Fruit fly (Drosophila melanogaster) whole organism, larva: Measurements from ENCODE around the gene CG14111.

Experiments
- noc ChIP-seq: fragments of 200-800 bp; sonication (Bioruptor generic); optimal IDR thresholded peaks from 3 replicates; lab custom pipeline; 2019; ENCODE audit warnings: missing biosample characterization, mild to moderate bottlenecking, missing genetic modification characterization, moderate library complexity

The CG14111 gene

DNA sequence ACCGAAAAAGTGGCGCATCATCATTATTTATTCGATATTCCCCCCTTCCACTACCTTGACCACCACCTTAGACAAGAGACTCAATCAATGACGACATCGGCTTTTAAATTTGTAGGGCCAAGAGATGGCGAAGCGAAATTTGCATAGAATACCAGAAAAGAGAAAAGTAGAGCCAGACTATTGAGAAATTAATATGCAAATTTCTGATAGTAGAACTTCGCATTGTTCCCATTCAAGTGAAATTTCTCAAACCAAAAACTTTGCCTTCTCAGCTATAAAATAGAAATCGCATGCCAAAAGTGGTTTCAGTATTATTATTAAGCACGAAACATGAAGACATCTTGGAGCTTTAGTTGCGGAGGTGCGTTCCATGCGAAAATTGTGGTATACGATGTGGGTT lies at the start of gene CG14111:
TSS of gene CG14111 (plus strand) at position 301 of the 400 bp plus-strand sequence.
- TF ChIP-seq noc = no peak

DNA sequence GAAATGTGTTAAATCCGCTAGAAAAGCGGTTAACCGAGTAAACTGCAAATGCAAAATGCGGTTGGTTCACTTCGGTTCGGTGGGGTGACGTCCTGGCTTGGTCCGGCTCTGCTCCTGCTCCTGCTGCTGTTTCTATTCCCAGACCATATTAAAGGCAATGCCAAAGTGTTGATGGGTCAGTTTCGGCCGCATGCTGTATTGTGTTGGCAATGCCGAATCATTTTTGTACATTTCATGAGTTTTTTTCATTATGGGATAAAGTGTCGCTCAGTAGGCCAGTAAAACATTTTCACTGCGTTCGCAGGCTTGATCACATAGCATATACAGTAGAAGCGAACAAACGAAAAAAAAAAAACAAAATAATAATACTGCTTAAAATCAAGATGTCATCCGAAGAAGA lies 48.9 kb upstream of the CG14111 start, which contains the start of gene CG14113:
TSS of gene CG14113 (plus strand) at position 301 of the 400 bp plus-strand sequence.
- TF ChIP-seq noc = no peak

DNA sequence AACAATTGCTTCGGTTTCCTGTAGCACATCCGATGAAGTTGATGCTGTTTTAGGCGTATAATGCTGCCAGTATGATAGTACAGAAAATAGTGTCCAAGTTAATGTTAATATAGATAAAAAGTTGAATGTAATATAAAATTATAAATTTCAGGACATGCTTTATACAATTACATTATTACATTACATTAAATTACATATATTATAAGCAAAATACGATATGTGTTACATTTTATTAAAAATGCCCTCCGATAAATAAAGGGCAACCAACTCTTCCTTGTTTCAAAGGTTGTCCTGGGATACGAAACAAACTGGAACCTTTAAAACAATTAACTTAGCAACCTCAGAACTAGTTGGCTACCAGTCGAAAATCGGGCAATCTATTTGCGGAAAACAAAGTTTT lies 29.0 kb upstream of the CG14111 start, which contains the start of gene CG17687:
TSS of gene CG17687 (plus strand) at position 301 of the 400 bp plus-strand sequence.
- TF ChIP-seq noc = no peak

DNA sequence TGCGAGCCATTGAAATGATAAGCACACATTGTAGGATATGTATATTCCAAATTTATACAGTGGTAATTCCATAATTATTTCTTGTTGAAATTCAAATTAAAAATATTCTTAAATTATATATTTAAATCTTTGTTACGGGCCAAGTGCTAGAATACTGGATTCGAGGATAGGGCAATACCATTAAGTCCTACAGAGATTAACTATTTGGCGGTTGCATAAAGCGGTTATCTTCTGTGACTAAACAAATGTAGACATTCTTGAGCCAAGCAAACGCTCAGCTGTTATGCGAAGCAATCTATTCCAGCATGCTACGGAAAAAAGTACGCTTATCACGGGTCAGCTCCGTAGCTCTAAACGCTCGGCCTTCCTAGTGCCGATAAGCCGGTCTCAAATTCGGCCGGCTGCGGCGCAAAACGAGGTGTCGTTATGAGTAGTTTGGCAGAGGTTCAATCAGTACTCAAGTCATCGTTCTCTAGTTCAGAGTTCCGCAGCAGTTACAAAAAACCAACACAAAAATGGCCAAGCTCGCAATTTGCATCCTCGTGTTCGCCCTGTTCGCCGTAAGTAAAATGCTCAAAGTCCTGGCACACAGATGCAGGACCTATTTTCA lies 21.6 kb upstream of the CG14111 start, which contains the start of gene Nplp2:
TSS of gene Nplp2 (plus strand) at position 293 of the 610 bp plus-strand sequence.
- peak; percentile 85 for TF ChIP-seq noc

DNA sequence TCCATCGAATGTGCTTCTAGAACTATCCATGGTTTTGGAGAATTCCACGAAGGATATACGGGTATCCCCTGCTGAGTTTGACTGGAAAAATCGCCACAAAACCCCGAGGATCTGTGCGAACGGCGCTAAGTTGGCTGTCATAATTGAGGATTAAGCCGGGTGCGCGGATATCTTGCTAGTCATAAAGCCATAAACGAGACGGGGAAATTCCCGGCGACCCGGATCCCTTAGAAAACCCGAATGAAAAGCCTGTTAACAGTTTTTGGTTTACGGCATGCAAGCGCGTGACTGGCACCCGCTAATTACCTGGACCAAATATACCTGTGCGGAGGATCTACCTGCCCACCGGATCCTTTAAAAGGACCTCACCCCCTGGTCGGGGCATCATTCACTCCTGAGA lies 445 bp downstream of the CG14111 start, which contains the start of gene SNCF:
TSS of gene SNCF (plus strand) at position 382 of the 400 bp plus-strand sequence.
- no peak for TF ChIP-seq noc

DNA sequence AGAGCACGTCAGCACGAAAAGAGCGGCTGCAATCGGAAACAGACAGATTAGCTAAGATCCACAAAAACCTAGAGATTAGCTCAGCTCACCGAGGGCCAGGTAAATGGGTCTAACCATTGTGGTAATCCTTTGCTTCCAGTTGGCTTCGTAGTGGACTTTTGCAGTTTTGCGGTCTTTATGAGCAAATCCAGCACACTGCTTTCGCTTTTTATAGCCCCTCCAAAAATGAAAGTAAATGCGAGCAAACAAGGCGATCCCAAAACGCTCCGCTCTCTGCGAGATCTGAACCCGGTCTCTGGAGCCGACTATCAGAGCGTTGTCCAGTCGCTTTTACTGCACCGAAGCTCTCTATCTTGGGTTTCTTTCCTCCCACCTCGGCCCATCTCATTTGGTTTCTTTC lies 3.4 kb downstream of the CG14111 start, which contains the start of gene CG14107:
TSS of gene CG14107 (minus strand) at position 187 of the 400 bp plus-strand sequence.
- TF ChIP-seq noc = no peak

DNA sequence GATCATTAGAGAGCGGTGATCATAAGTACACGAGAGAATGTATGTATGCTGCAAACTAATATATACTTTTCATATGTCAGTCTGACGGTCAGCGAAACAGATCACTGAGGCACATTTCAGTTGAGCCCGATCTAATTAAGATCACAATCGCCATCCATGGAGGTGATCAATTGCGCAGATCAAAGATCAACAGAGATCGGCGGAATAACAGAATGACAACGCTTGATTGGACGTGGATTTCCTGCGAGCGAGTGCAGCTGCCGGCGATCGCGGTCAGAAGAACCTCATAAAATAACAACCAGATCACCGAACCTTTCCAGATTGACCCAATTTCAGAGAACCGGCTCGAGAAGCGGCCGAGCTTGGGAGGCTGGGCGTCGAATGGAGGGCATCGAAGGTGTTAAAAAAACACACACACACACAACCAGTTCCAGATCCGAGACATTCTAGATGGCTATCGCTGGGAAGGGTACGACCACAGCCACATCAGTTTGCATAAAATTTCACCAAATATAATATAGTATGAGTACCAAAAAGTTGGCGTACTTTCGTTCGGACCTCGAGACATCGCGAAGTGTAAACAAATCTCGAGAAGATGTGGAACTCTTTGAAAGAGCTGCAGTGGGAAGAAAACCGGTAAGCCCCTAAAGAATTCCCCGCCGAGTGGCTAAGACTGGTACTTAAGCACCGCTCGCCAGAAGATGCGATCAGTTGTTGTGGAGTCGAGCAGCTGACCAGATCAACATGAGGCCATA lies 4.5 kb downstream of the CG14111 start, which contains the start of gene ImpL1:
TSS of gene ImpL1 (plus strand) at position 705 of the 755 bp plus-strand sequence.
- TF ChIP-seq noc = no peak

DNA sequence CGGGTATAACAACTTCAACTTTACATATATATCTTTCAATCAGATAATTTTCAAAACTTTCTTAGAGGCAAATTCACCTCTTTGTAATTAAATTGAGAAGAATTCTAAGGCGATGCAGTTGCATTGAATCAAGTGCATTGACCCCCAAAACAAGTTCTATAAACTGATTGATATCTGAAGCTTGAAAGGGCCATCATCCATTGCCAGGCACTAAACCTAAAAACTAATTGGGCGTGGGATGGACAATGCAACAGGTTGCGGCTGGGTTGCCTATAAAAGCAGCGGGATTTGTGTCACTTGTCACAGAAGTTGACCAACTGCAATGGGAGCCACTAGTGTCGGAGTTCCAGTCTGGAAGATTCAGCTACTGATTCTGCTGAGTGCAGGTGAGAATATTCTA lies 6.7 kb downstream of the CG14111 start, which contains the start of gene CG14110:
TSS of gene CG14110 (plus strand) at position 301 of the 400 bp plus-strand sequence.
- no peak for TF ChIP-seq noc

DNA sequence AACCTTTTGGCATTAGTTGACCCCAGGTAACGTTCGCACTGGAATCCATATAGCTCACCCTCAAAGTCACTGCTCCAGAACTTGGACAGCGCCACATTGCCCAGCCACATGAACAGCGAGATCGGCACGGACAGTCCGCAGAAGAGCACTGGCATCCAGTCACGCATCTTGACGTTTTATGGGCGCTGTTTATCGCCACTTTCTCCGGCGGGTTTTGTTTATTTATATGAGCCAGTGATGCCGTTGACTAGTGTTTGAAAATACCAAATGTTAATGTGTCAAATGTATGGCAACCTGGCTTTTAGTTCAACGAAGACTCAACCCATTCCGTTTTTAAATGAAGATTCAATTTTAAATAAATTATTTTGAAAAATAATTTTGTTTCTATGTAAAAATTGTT lies 9.9 kb downstream of the CG14111 start, which contains the start of gene CG10171:
TSS of gene CG10171 (minus strand) at position 300 of the 400 bp plus-strand sequence.
- TF ChIP-seq noc = no peak

DNA sequence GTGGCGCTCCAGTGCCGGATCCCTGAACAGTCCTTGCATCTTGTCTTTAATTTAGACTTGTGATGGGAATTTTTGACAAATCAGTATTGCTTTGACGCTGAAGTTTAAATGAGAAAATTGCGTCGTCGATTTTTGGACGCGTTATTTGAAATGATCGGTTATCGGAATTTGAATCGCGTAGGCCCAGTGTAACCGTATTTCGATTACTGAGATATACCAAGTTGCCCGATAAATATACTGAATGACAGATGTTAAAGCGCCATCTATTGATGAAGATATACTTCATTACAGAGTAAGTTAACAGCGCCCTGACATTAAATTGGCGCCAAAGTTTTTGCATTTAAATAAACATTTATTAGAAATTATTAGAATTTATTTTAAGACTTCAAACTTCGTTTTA lies 12.1 kb downstream of the CG14111 start, which contains the start of gene Poc1:
TSS of gene Poc1 (minus strand) at position 173 of the 400 bp plus-strand sequence.
- no peak for TF ChIP-seq noc

DNA sequence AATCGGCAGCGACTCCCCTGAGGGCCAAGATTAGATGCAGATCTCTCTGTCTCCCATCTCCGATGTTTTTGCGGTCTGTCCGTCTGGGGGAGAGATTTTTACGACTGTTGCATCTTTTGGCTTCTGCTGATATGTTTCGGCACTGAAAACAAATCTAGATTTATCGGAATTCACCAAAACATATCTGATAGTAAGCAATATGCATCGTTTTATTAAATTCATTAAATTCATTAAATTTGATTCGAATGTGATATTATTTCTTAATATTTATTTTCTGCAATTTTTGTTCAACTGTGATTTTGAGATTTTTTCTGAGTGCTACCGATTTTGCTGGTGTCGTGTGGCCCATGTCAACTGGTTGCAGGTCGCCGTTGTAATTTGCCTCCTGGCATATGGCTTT lies 15.8 kb downstream of the CG14111 start:
- TF ChIP-seq noc = no peak

DNA sequence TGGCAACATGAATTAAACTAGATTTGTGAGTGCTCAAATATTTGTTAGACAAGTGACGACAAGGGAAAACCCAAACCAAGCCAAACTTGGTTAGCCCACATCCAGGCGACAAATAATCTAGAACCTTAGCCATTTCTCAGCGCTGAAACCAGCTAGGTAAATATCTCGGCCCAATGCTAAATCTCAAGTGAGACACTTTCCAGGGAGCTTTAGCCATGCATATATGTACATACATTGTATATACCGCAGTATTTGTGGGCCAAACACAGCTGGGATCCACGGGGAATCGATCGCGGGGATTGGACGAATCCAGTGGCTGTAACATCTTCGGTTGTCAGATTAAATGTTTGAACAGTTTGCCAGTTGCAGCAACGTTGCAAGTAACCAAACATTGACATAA lies 19.9 kb downstream of the CG14111 start:
- no peak for TF ChIP-seq noc

DNA sequence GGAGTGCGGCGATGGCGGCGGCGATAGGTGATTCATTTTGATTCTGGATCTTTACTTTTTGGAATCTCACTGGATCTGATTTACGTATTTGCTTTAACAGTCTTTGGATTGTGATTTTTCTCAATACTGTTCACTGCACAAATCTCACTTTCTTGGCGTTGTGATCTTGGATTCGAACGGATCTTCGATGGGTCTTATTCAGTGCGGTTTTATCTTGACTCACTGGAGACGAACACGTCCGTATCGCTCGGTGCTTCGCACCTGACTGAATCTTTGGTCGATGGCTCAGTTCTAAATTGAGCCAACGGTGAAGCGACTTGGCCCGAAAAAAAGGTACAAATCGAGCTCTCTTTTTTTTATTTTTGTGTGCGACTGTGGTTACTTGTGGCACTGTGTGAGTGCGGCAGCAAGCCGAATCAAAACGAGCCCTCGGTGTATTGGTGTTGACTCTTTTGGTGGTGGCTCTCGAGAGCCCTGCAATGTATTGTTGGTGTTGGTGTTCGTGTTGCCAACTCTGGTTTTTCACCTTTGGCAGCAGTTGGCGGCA lies 23.2 kb downstream of the CG14111 start, which contains the start of gene sens:
TSS of gene sens (minus strand) at position 254 of the 547 bp plus-strand sequence.
- no peak for TF ChIP-seq noc

DNA sequence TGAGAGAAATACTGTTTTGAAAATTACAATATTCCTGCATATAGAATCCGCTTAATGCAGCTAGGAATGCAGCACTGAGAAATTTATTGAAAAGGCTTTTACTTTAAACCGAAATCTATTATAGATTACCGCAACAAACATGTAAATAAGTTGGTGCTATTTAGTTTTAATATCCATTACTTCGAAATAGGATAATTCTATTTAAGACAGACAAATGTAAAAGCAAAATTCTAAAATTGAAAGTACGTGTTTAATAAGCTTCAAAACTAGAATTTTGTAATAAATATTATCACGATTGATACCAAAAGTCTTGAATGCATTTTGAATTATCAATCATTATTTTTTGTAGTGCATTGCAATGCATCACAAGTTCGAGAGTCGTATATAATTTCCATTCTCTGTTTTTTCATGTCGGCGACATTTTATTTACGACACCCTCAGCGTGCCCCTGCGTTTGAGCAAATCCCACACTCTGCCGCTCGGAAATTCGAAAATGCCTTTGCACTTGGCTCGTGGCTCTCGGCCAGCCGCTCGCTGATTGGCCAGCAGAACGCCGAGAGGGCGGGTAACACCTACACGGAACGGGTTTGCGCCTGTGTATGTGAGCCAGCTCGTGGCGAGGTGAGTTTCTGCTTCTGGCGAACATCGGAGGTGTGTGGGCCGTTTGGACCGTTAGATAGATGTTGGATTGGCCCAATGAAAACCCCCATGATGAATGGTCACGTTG lies 25.5 kb downstream of the CG14111 start:
- TF ChIP-seq noc = no peak

DNA sequence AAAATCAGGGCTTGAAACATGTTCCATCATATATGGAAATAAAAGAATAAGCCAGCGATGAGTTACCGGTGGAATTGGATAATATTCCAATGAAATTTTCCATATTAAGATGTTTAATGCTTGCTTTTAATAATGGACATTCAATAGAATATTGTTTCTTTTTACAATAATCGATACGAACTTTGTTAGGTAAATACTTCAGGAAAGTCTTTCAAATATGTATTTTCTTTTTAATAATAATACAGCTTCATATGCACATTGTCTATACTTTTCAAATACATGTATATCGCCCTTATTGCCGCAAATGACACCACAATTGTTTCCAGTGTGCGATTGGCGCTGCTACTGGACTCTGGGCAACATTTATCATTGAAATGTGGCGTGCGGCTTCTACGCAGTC lies 29.1 kb downstream of the CG14111 start:
- TF ChIP-seq noc = no peak
